Worm (Caenorhabditis elegans) whole organism, L1 larva: ENCODE results near the gene K08E4.8.

ENCODE experiments used
- F16B12.6 ChIP-seq: fragments of 150-350 bp; optimal IDR thresholded peaks from 2 replicates; lab custom pipeline; 2014; ENCODE audit warnings: missing biosample characterization, missing genetic modification characterization
- alr-1 ChIP-seq: fragments of 200-800 bp; sonication (Bioruptor generic); optimal IDR thresholded peaks from 2 replicates; lab custom pipeline; 2018; ENCODE audit warnings: borderline replicate concordance, mild to moderate bottlenecking, missing genetic modification characterization, missing compliant biosample characterization
- ceh-82 ChIP-seq, 3 experiments: fragments of 150-350 bp in 1 of 3; sonication (generic microtip) in 2 of 3; optimal IDR thresholded peaks; 2 replicates each; lab custom pipeline; 2014 to 2017; ENCODE audit warnings: missing biosample characterization in 3 of 3, missing genetic modification characterization in 3 of 3
- lin-35 ChIP-seq, 2 experiments: fragments of 150-350 bp; optimal IDR thresholded peaks; 2 replicates each; lab custom pipeline; 2014; ENCODE audit warnings: missing biosample characterization in 2 of 2, missing genetic modification characterization in 2 of 2, missing genetic modification reagents in 2 of 2
- lsy-2 ChIP-seq, 2 experiments: fragments of 150-350 bp; optimal IDR thresholded peaks; 2 replicates each; lab custom pipeline; 2014; ENCODE audit warnings: missing biosample characterization in 2 of 2, missing genetic modification characterization in 2 of 2
- nhr-237 ChIP-seq: fragments of 150-350 bp; optimal IDR thresholded peaks from 2 replicates; lab custom pipeline; 2014; ENCODE audit warnings: missing biosample characterization, missing genetic modification characterization
- nhr-77 ChIP-seq: fragments of 150-350 bp; optimal IDR thresholded peaks from 2 replicates; lab custom pipeline; 2014; ENCODE audit warnings: missing biosample characterization, missing genetic modification characterization
- rnt-1 ChIP-seq: sonication (generic microtip); optimal IDR thresholded peaks from 2 replicates; lab custom pipeline; 2016; ENCODE audit warnings: mild to moderate bottlenecking, missing genetic modification characterization, moderate library complexity, missing compliant biosample characterization

ce11 chrIV:12108984-12109657, 48.0 kb upstream of the K08E4.8 start:
- TF ChIP-seq alr-1 (tag; lab: Kevin White, UChicago) (no peak), lsy-2 (tag; optimal IDR thresholded peaks at IDR 0.05; lab: Kevin White, UChicago) (no peak), rnt-1 (no peak), lin-35 (GFP tag; optimal IDR thresholded peaks at IDR 0.05; lab: Kevin White, UChicago) (no peak), nhr-77 (no peak), ceh-82 (tag; optimal IDR thresholded peaks at IDR 0.05; lab: Kevin White, UChicago) (no peak), nhr-237 (tag; lab: Kevin White, UChicago) (no peak), F16B12.6 (tag; lab: Kevin White, UChicago) (no peak)
